Fruit fly (Drosophila melanogaster) whole organism, pupa: ENCODE results near the gene CG6126.

Experiments
- CG17806 ChIP-seq: fragments of 200-800 bp; sonication (Bioruptor generic); optimal IDR thresholded peaks from 2 replicates; lab custom pipeline; 2018; ENCODE audit warnings: missing biosample characterization, mild to moderate bottlenecking, missing genetic modification characterization, moderate library complexity
- CG4496 ChIP-seq: fragments of 200-800 bp; sonication (Bioruptor generic); IDR thresholded peaks from 3 replicates; pipeline ENCODE4 v1.3.6; 2022; ENCODE audit warnings: missing biosample characterization, missing genetic modification characterization
- Pif1A ChIP-seq: fragments of 200-800 bp; sonication (Bioruptor generic); optimal IDR thresholded peaks from 3 replicates; lab custom pipeline; 2016; ENCODE audit warnings: missing biosample characterization, missing genetic modification characterization

DNA sequence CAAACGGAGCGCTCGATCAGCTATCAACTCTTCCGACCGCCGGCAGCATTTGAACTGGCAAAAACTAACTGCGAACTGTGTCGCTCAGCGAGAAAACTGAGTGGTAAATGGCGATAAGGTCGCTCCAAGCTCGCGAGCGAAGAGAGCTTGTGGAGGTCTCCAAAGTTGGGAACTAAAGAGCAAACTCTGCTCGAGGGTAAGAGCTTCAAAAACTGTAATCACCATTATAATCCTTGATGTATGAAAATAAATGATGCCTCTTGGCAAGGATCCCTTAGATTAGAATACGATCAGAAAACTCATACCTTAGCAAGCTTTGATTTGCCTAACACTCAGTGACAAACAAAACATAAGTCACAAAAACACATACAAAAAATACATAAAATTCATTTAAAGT is at the start of gene CG6126, which contains the start of gene CG31287:
- TF ChIP-seq CG4496 (GFP tag; lab: Robert Waterston, UW) (no peak), CG17806 (tag; lab: Kevin White, UChicago) (no peak), Pif1A (GFP tag; lab: Kevin White, UChicago) (no peak)
